Fruit fly (Drosophila melanogaster): Measurements from ENCODE around the gene Eip78C.

The Eip78C gene

dm6 chr3L:21209921-21210532, 16.4 kb upstream of the Eip78C start, which contains the start of the genes CG10510 and CG10508:
Gene CG10510 (minus strand): TSS chr3L:21210084.
Gene CG10508 (plus strand): TSS chr3L:21210215.
- TF ChIP-seq scrt (GFP tag; optimal IDR thresholded peaks at IDR 0.05) (peak; percentile 37), Adf1 (GFP tag; IDR thresholded peaks at IDR 0.05) (peak; percentile 29; the same call in 1 of the 2 replicates), CG8290 (GFP tag; optimal IDR thresholded peaks at IDR 0.05) (no peak), CG8290 (tag; optimal IDR thresholded peaks at IDR 0.05) (peak in 1 of 2 experiments; percentile 47), CG10565 (GFP tag; optimal IDR thresholded peaks at IDR 0.05) (no peak), cg (GFP tag; optimal IDR thresholded peaks at IDR 0.05) (peak; percentile 34), CG15696 (tag; optimal IDR thresholded peaks at IDR 0.05) (no peak), CG34422 (GFP tag; IDR thresholded peaks at IDR 0.05) (peak; percentile 63; the same call in 1 of the 3 replicates), unc-4 (GFP tag; IDR thresholded peaks at IDR 0.05; ENCODE audit: partially characterized antibody) (peak; percentile 44; the same call in 1 of the 2 replicates), abd-A (tag; optimal IDR thresholded peaks at IDR 0.05) (peak; percentile 80), Dp (GFP tag; optimal IDR thresholded peaks at IDR 0.05) (peak; percentile 76), CG6765 (GFP tag; optimal IDR thresholded peaks at IDR 0.05) (peak; percentile 13), seq (GFP tag; IDR thresholded peaks at IDR 0.05) (peak; percentile 36; the same call in 1 of the 2 replicates), tgo (GFP tag; IDR thresholded peaks at IDR 0.05) (no peak), CG12071 (GFP tag; optimal IDR thresholded peaks at IDR 0.05) (peak; percentile 10), croc (GFP tag; conservative IDR thresholded peaks at IDR 0.05) (no peak), CG2199 (GFP tag; IDR thresholded peaks at IDR 0.05) (no peak), lab (GFP tag; optimal IDR thresholded peaks at IDR 0.05) (peak; percentile 43), CG18599 (GFP tag; optimal IDR thresholded peaks at IDR 0.05) (peak; percentile 48), emc (GFP tag; optimal IDR thresholded peaks at IDR 0.05) (no peak), gro (GFP tag; optimal IDR thresholded peaks at IDR 0.05) (peak; percentile 16), E2f2 (GFP tag; IDR thresholded peaks at IDR 0.05) (peak; percentile 83), stc (GFP tag; IDR thresholded peaks at IDR 0.05) (no peak), Nf-YC (tag; optimal IDR thresholded peaks at IDR 0.05) (peak; percentile 22), CG15514 (GFP tag; optimal IDR thresholded peaks at IDR 0.05) (peak; percentile 37), NC2α (GFP tag; optimal IDR thresholded peaks at IDR 0.05) (no peak), CG11504 (tag; optimal IDR thresholded peaks at IDR 0.05) (peak; percentile 30), Jarid2 (GFP tag; optimal IDR thresholded peaks at IDR 0.05) (peak; percentile 55), slbo (GFP tag; IDR thresholded peaks at IDR 0.05) (peak; percentile 9; the same call in 1 of the 2 replicates), Myb (GFP tag; optimal IDR thresholded peaks at IDR 0.05) (peak; percentile 41), Bgb (GFP tag; IDR thresholded peaks at IDR 0.05; ENCODE audit: partially characterized antibody) (peak; percentile 30; the same call in 1 of the 2 replicates), caup (GFP tag; optimal IDR thresholded peaks at IDR 0.05; ENCODE audit: severe bottlenecking) (peak; percentile 21), ato (GFP tag; IDR thresholded peaks at IDR 0.05; ENCODE audit: partially characterized antibody) (no peak), CG10267 (tag; optimal IDR thresholded peaks at IDR 0.05) (peak; percentile 2), Rfx (GFP tag; IDR thresholded peaks at IDR 0.05) (peak; percentile 35; the same call in 1 of the 2 replicates), Deaf1 (tag; optimal IDR thresholded peaks at IDR 0.05) (peak; percentile 69), NC2β (GFP tag; optimal IDR thresholded peaks at IDR 0.05) (no peak), CG13894 (tag; optimal IDR thresholded peaks at IDR 0.05) (peak; percentile 55), gcm (GFP tag; optimal IDR thresholded peaks at IDR 0.05) (no peak), Med (GFP tag) (peak; percentile 80), Dbx (GFP tag; IDR thresholded peaks at IDR 0.05) (peak; percentile 7; the same call in 1 of the 3 replicates), CG16779 (GFP tag; IDR thresholded peaks at IDR 0.05) (peak; percentile 89), CG9727 (GFP tag; optimal IDR thresholded peaks at IDR 0.05) (no peak), pzg (GFP tag; optimal IDR thresholded peaks at IDR 0.05) (peak; percentile 36), chinmo (GFP tag; IDR thresholded peaks at IDR 0.05; ENCODE audit: partially characterized antibody) (0 out of 4 replicates have a peak, but pooled peaks have one; percentile 5), Hmr (GFP tag; optimal IDR thresholded peaks at IDR 0.05) (peak; percentile 33), pros (GFP tag; optimal IDR thresholded peaks at IDR 0.05) (peak; percentile 4), Fer1 (GFP tag; optimal IDR thresholded peaks at IDR 0.05) (peak; percentile 34)

All from whole organism, embryonic.